Fruit fly (Drosophila melanogaster) ovary, adult (tissue): ENCODE data around the gene CG13738.

Source experiments
- CG17801 ChIP-seq: fragments of 200-800 bp; optimal IDR thresholded peaks from 2 replicates; lab custom pipeline; 2019; ENCODE audit warnings: missing biosample characterization, mild to moderate bottlenecking, missing genetic modification characterization, moderate library complexity; ENCODE audit not compliant: partially characterized antibody

CG13738 gene

DNA sequence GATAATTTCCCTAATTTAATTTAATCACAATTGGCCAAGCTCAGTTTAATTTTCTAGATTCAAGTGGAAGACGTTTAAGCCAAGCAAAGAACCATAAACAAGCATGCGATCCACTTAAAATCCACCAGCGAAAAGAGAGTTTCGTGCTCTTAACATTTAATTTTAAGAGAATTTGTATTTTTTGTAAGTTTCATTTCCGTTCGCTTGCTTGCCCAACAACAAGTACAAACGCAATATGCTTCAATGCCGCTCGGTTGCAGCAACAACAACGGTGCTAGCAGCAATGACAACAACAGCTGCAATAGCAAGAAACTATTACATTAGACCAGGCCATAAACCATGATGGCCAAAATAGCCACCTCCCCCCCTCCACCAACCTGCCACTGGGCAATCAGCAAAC is 38.4 kb downstream of the CG13738 start:
- TF ChIP-seq CG17801 (GFP tag; lab: Kevin White, UChicago) = no peak

DNA sequence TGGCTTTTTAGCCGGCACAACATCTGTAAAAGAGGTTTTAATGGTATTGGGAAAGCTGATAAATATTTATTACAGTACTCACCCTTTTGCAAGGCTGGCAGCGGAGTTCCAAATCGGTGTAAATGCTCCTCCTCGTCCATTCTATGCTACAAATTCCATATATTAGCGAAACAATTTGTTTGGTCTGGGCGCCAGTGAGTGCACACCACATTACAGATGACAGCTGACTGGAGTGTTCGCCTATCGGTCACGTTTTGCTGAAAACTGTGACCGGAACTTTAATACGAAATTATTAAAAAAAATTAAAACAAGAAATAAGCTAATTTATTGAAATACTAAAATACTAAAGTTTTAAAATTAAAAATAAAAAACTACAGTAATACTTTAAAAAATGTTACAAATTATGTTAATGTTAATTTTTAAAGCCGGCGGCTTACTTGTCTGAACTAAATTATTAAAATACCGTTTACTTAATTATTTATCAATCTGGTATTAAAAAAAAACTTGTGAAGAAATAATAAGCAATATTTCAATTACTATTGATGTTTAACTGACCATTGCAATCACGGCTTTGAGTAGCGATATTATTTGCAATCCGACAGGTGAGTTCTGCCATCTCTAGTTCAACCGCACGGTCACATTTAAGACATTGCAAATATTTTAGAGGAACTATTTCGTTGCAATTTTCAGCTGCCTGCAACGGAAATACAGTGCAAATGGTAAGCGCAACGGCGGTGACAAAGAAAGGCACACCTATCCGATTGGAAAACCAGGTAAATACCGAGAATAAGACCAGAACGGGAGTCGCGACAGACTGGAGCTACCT is 44.3 kb downstream of the CG13738 start, which contains the start of the genes CG8833 and DCTN1-p150:
TSS of gene CG8833 (minus strand) at position 232 of the 826 bp plus-strand sequence.
TSS of gene DCTN1-p150 (plus strand) at position 619 of the 826 bp plus-strand sequence.
- no peak for TF ChIP-seq CG17801 (GFP tag; lab: Kevin White, UChicago)

dm6 chr3L:13925117-13925726 is 48.1 kb downstream of the CG13738 start, which contains the start of gene Rgl:
TSS of gene Rgl (minus strand) at chr3L:13925335.
- peak; percentile 1 for TF ChIP-seq CG17801 (GFP tag; lab: Kevin White, UChicago)

DNA sequence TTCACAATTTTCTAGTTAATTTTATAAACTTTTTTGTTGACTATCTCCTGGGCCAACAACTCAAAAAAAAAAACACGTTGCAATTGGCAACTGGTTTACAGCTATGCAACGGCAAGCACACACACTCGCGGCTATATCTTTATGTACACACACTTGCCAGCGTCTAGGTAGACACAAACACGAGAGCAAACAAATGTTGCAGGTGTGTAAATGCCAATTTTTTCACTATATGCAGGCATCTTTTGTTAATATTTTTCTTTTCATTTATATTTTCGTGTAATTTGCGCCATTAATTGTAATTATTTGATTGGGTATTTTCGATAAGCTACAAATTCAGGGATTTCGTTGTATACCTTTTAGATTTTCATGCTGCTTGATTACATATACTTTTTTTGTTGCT is 48.6 kb downstream of the CG13738 start:
- TF ChIP-seq CG17801 (GFP tag; lab: Kevin White, UChicago) = no peak

DNA sequence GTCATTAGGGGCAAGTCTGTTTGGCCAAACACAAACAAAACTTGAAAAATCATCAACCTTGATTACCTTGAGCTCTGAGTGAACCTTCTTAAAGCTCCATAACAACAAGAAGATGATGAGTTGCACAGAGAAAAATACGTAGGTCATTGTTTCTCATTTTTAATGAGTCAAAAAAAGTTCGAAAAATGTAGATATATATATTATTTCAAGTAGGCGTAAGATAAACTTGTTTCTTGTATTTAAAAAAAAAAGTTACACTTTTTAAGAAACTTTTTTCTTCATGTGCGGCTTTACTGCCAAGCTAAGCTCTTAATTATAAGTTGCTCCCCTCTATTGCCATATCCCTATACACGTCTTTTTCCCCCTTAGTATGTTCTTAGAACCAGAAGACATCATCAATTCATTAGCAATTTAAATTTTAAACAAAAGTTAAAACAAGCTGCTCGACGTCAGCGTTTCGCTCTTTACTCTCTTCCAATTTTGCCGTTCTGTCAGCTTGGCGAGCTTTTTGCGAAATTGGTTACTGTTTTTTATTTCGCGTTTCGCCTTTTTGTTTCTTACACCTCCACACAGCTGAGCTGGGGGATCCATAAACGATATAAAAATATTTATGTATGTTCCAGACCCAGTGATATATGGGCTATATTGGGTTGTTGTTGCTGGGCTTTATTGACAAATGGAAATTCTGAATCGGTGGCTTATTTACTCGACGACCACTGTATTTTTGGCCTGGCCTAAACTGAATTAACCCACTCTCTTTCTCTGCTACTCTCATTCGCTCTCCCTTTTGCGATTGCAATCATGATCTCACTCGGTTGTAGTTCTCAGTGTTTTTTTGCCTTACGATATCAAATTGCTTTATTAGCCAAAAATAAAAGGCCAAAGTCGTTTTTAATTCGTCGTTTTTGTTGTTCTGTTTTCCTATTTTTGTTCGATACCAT is 49.7 kb downstream of the CG13738 start:
- peak; percentile 77 for TF ChIP-seq CG17801 (GFP tag; lab: Kevin White, UChicago)
